Fruit fly (Drosophila melanogaster) whole organism, embryonic: ENCODE measurements around the gene CG6048.

Experiments used
- Asciz ChIP-seq: fragments of 200-800 bp; sonication (Bioruptor generic); optimal IDR thresholded peaks from 2 replicates; lab custom pipeline; 2017; ENCODE audit warnings: missing biosample characterization, mild to moderate bottlenecking, missing genetic modification characterization, missing genetic modification reagents
- BEAF-32 ChIP-seq: fragments of 200-800 bp; sonication (Bioruptor generic); optimal IDR thresholded peaks from 3 replicates; lab custom pipeline; 2017; ENCODE audit warnings: missing biosample characterization, missing genetic modification characterization, mild to moderate bottlenecking, moderate library complexity, missing genetic modification reagents
- Bgb ChIP-seq: fragments of 200-800 bp; sonication (Bioruptor generic); IDR thresholded peaks from 2 replicates; pipeline ENCODE4 v1.3.6; 2022; ENCODE audit warnings: missing biosample characterization, missing genetic modification characterization; ENCODE audit not compliant: partially characterized antibody
- BtbVII ChIP-seq: fragments of 200-800 bp; sonication (Bioruptor generic); optimal IDR thresholded peaks from 3 replicates; lab custom pipeline; 2017; ENCODE audit warnings: missing biosample characterization, mild to moderate bottlenecking, missing genetic modification characterization
- CG10543 ChIP-seq: fragments of 200-800 bp; sonication (Bioruptor generic); optimal IDR thresholded peaks from 3 replicates; lab custom pipeline; 2017; ENCODE audit warnings: missing biosample characterization, mild to moderate bottlenecking, missing genetic modification characterization, moderate library complexity
- CG11456 ChIP-seq: fragments of 200-800 bp; sonication (Bioruptor generic); IDR thresholded peaks from 3 replicates; pipeline ENCODE4 v1.3.6; 2022; ENCODE audit warnings: missing biosample characterization, missing genetic modification characterization
- CG13424 ChIP-seq: fragments of 200-800 bp; sonication (Bioruptor generic); optimal IDR thresholded peaks from 2 replicates; lab custom pipeline; 2019; ENCODE audit warnings: missing biosample characterization, mild to moderate bottlenecking, missing genetic modification characterization, moderate library complexity
- CG13894 ChIP-seq: fragments of 200-800 bp; sonication (Bioruptor generic); optimal IDR thresholded peaks from 3 replicates; lab custom pipeline; 2018; ENCODE audit warnings: missing biosample characterization, mild to moderate bottlenecking, missing genetic modification characterization, moderate library complexity
- CG14710 ChIP-seq: fragments of 200-800 bp; sonication (Bioruptor generic); optimal IDR thresholded peaks from 3 replicates; lab custom pipeline; 2019; ENCODE audit warnings: missing biosample characterization, mild to moderate bottlenecking, missing genetic modification characterization, moderate library complexity
- CG18262 ChIP-seq: fragments of 200-800 bp; optimal IDR thresholded peaks from 3 replicates; lab custom pipeline; 2019; ENCODE audit warnings: missing biosample characterization, mild to moderate bottlenecking, missing genetic modification characterization, moderate library complexity
- CG18619 ChIP-seq: fragments of 200-800 bp; sonication (Bioruptor generic); optimal IDR thresholded peaks from 3 replicates; lab custom pipeline; 2017; ENCODE audit warnings: missing biosample characterization, mild to moderate bottlenecking, missing genetic modification characterization
- CG31441 ChIP-seq: fragments of 200-800 bp; sonication (Bioruptor generic); IDR thresholded peaks from 2 replicates; pipeline ENCODE4 v1.3.6; 2022; ENCODE audit warnings: missing biosample characterization, missing genetic modification characterization
- CG3995 ChIP-seq: fragments of 200-800 bp; sonication (Bioruptor generic); optimal IDR thresholded peaks from 3 replicates; lab custom pipeline; 2016; ENCODE audit warnings: missing biosample characterization, missing genetic modification characterization
- CG42726 ChIP-seq: fragments of 200-800 bp; sonication (Bioruptor generic); IDR thresholded peaks from 2 replicates; pipeline ENCODE4 v1.3.6; 2022; ENCODE audit warnings: missing biosample characterization, missing genetic modification characterization; ENCODE audit not compliant: partially characterized antibody
- CG4820 ChIP-seq: fragments of 200-800 bp; sonication (Bioruptor generic); optimal IDR thresholded peaks from 3 replicates; lab custom pipeline; 2016; ENCODE audit warnings: missing biosample characterization, missing genetic modification characterization
- CG6654 ChIP-seq: fragments of 200-800 bp; sonication (Bioruptor generic); optimal IDR thresholded peaks from 2 replicates; lab custom pipeline; 2017; ENCODE audit warnings: missing biosample characterization, mild to moderate bottlenecking, missing genetic modification characterization
- CG6765 ChIP-seq: fragments of 200-800 bp; sonication (Bioruptor generic); optimal IDR thresholded peaks from 3 replicates; lab custom pipeline; 2017; ENCODE audit warnings: missing biosample characterization, mild to moderate bottlenecking, missing genetic modification characterization
- CG7928 ChIP-seq: fragments of 200-800 bp; sonication (Bioruptor generic); optimal IDR thresholded peaks from 2 replicates; lab custom pipeline; 2017; ENCODE audit warnings: missing biosample characterization, mild to moderate bottlenecking, missing genetic modification characterization
- CG7963 ChIP-seq: fragments of 200-800 bp; sonication (Bioruptor generic); IDR thresholded peaks from 3 replicates; pipeline ENCODE4 v1.3.6; 2022; ENCODE audit warnings: missing biosample characterization, missing genetic modification characterization; ENCODE audit not compliant: partially characterized antibody
- CG8478 ChIP-seq: fragments of >200 bp; optimal IDR thresholded peaks from 2 replicates; lab custom pipeline; 2018
- Dp ChIP-seq: fragments of 200-800 bp; sonication (Bioruptor generic); optimal IDR thresholded peaks from 2 replicates; lab custom pipeline; 2018; ENCODE audit warnings: missing biosample characterization, mild to moderate bottlenecking, missing genetic modification characterization, moderate library complexity
- Dref ChIP-seq: fragments of 200-800 bp; sonication (Bioruptor generic); IDR thresholded peaks from 2 replicates; pipeline ENCODE4 v1.3.6; 2022; ENCODE audit warnings: missing biosample characterization, missing genetic modification characterization
- Drgx ChIP-seq: fragments of 200-800 bp; sonication (Bioruptor generic); IDR thresholded peaks from 2 replicates; pipeline ENCODE4 v1.3.6; 2022; ENCODE audit warnings: missing biosample characterization, missing genetic modification characterization
- HLH4C ChIP-seq: fragments of 200-800 bp; sonication (Bioruptor generic); IDR thresholded peaks from 3 replicates; pipeline ENCODE4 v1.3.6; 2022; ENCODE audit warnings: missing biosample characterization, missing genetic modification characterization; ENCODE audit not compliant: partially characterized antibody
- Med ChIP-seq: fragments of 200-800 bp; sonication (Bioruptor generic); peaks from one replicate; lab custom pipeline; 2016; ENCODE audit warnings: missing biosample characterization, missing genetic modification characterization, mild to moderate bottlenecking, inconsistent platforms, moderate library complexity
- Opbp ChIP-seq: fragments of 200-800 bp; sonication (Bioruptor generic); IDR thresholded peaks from 3 replicates; pipeline ENCODE4 v1.3.6; 2022; ENCODE audit warnings: missing biosample characterization, missing genetic modification characterization; ENCODE audit not compliant: partially characterized antibody
- Scr ChIP-seq: fragments of 200-800 bp; sonication (Bioruptor generic); IDR thresholded peaks from 2 replicates; pipeline ENCODE4 v1.3.6; 2022; ENCODE audit warnings: missing biosample characterization, missing genetic modification characterization; ENCODE audit not compliant: partially characterized antibody
- amos ChIP-seq: fragments of 200-800 bp; sonication (Bioruptor generic); IDR thresholded peaks from 2 replicates; pipeline ENCODE4 v1.3.6; 2022; ENCODE audit warnings: missing biosample characterization, missing genetic modification characterization; ENCODE audit not compliant: partially characterized antibody
- aop ChIP-seq: fragments of 200-800 bp; sonication (Bioruptor generic); IDR thresholded peaks from 2 replicates; pipeline ENCODE4 v1.3.6; 2022; ENCODE audit warnings: missing biosample characterization, missing genetic modification characterization
- bbx ChIP-seq: fragments of 200-800 bp; sonication (Bioruptor generic); IDR thresholded peaks from 2 replicates; pipeline ENCODE4 v1.3.6; 2022; ENCODE audit warnings: missing biosample characterization, missing genetic modification characterization; ENCODE audit not compliant: partially characterized antibody
- cg ChIP-seq: fragments of 200-800 bp; sonication (Bioruptor generic); optimal IDR thresholded peaks from 3 replicates; lab custom pipeline; 2019; ENCODE audit warnings: missing biosample characterization, mild to moderate bottlenecking, missing genetic modification characterization, moderate library complexity
- dan ChIP-seq: fragments of 200-800 bp; sonication (Bioruptor generic); IDR thresholded peaks from 2 replicates; pipeline ENCODE4 v1.3.6; 2022; ENCODE audit warnings: missing biosample characterization, missing genetic modification characterization
- dmrt11E ChIP-seq: fragments of 200-800 bp; sonication (Bioruptor generic); optimal IDR thresholded peaks from 3 replicates; lab custom pipeline; 2018; ENCODE audit warnings: missing biosample characterization, mild to moderate bottlenecking, missing genetic modification characterization, moderate library complexity
- exex ChIP-seq: fragments of 200-800 bp; sonication (Bioruptor generic); optimal IDR thresholded peaks from 4 replicates; lab custom pipeline; 2018; ENCODE audit warnings: missing biosample characterization, mild to moderate bottlenecking, missing genetic modification characterization, moderate library complexity
- gcm2 ChIP-seq: fragments of 200-800 bp; sonication (Bioruptor generic); optimal IDR thresholded peaks from 2 replicates; lab custom pipeline; 2016; ENCODE audit warnings: missing biosample characterization, missing genetic modification characterization
- gem ChIP-seq: fragments of 200-800 bp; sonication (Bioruptor generic); optimal IDR thresholded peaks from 2 replicates; lab custom pipeline; 2019; ENCODE audit warnings: missing biosample characterization, mild to moderate bottlenecking, missing genetic modification characterization, moderate library complexity
- grau ChIP-seq: fragments of 200-800 bp; optimal IDR thresholded peaks from 3 replicates; lab custom pipeline; 2019; ENCODE audit warnings: missing biosample characterization, mild to moderate bottlenecking, missing genetic modification characterization, moderate library complexity
- hbn ChIP-seq: fragments of 200-800 bp; sonication (Bioruptor generic); IDR thresholded peaks from 2 replicates; pipeline ENCODE4 v1.3.6; 2022; ENCODE audit warnings: missing biosample characterization, missing genetic modification characterization; ENCODE audit not compliant: partially characterized antibody
- ind ChIP-seq: fragments of 200-800 bp; sonication (Bioruptor generic); optimal IDR thresholded peaks from 3 replicates; lab custom pipeline; 2016; ENCODE audit warnings: missing biosample characterization, missing genetic modification characterization
- jigr1 ChIP-seq: fragments of 200-800 bp; sonication (Bioruptor generic); IDR thresholded peaks from 3 replicates; pipeline ENCODE4 v1.3.6; 2022; ENCODE audit warnings: missing biosample characterization, missing genetic modification characterization
- klu ChIP-seq: fragments of 200-800 bp; sonication (Bioruptor generic); IDR thresholded peaks from 2 replicates; pipeline ENCODE4 v1.3.6; 2022; ENCODE audit warnings: missing biosample characterization, missing genetic modification characterization
- knrl ChIP-seq: fragments of 200-800 bp; sonication (Bioruptor generic); IDR thresholded peaks from 3 replicates; pipeline ENCODE4 v1.3.6; 2022; ENCODE audit warnings: missing biosample characterization, missing genetic modification characterization; ENCODE audit not compliant: partially characterized antibody
- luna ChIP-seq: fragments of 200-800 bp; sonication (Bioruptor generic); optimal IDR thresholded peaks from 2 replicates; lab custom pipeline; 2016; ENCODE audit warnings: missing biosample characterization, missing genetic modification characterization
- nerfin-2 ChIP-seq: fragments of 200-800 bp; sonication (Bioruptor generic); IDR thresholded peaks from 2 replicates; pipeline ENCODE4 v1.3.6; 2022; ENCODE audit warnings: missing biosample characterization, missing genetic modification characterization; ENCODE audit not compliant: partially characterized antibody
- pho ChIP-seq: fragments of 200-800 bp; sonication (Bioruptor generic); optimal IDR thresholded peaks from 2 replicates; lab custom pipeline; 2016; ENCODE audit warnings: missing biosample characterization, missing genetic modification characterization
- psq ChIP-seq: fragments of 200-800 bp; sonication (Bioruptor generic); optimal IDR thresholded peaks from 2 replicates; lab custom pipeline; 2017; ENCODE audit warnings: missing biosample characterization, missing genetic modification characterization
- pzg ChIP-seq: fragments of 200-800 bp; sonication (Bioruptor generic); optimal IDR thresholded peaks from 3 replicates; lab custom pipeline; 2018; ENCODE audit warnings: missing biosample characterization, mild to moderate bottlenecking, missing genetic modification characterization, moderate library complexity
- slbo ChIP-seq: fragments of 200-800 bp; sonication (Bioruptor generic); IDR thresholded peaks from 2 replicates; pipeline ENCODE4 v1.3.6; 2022; ENCODE audit warnings: missing biosample characterization, missing genetic modification characterization
- tna ChIP-seq: fragments of 200-800 bp; sonication (Bioruptor generic); IDR thresholded peaks from 2 replicates; pipeline ENCODE4 v1.3.6; 2022; ENCODE audit warnings: missing biosample characterization, missing genetic modification characterization; ENCODE audit not compliant: partially characterized antibody
- wdn ChIP-seq: fragments of 200-800 bp; sonication (Bioruptor generic); IDR thresholded peaks from 2 replicates; pipeline ENCODE4 v1.3.6; 2022; ENCODE audit warnings: missing biosample characterization, missing genetic modification characterization

Gene CG6048

dm6 chrX:5941824-5942223 lies 10.5 kb upstream of the CG6048 start (continued):
- TF ChIP-seq dmrt11E (tag; lab: Kevin White, UChicago) (no peak), CG13424 (no peak), aop (GFP tag; lab: Robert Waterston, UW) (no peak), amos (GFP tag; lab: Robert Waterston, UW) (peak; percentile 69), Med (no peak), ind (GFP tag; lab: Kevin White, UChicago) (no peak), BEAF-32 (GFP tag; lab: Kevin White, UChicago) (peak; percentile 65), CG11456 (GFP tag; lab: Robert Waterston, UW) (no peak), CG18619 (GFP tag; lab: Kevin White, UChicago) (no peak), gcm2 (GFP tag; lab: Kevin White, UChicago) (no peak), hbn (GFP tag; lab: Robert Waterston, UW) (peak; percentile 56), dan (GFP tag; lab: Robert Waterston, UW) (no peak), CG4820 (no peak), CG7928 (GFP tag; lab: Kevin White, UChicago) (no peak), pzg (GFP tag; lab: Kevin White, UChicago) (peak; percentile 27), gem (no peak), CG10543 (GFP tag; lab: Kevin White, UChicago) (no peak), Opbp (peak; percentile 80; the same call in 2 of the 3 replicates), Bgb (GFP tag; lab: Robert Waterston, UW) (peak; percentile 68), wdn (GFP tag; lab: Robert Waterston, UW) (no peak), CG13894 (tag; lab: Kevin White, UChicago) (no peak), tna (GFP tag; lab: Robert Waterston, UW) (peak; percentile 34; the same call in 1 of the 2 replicates), jigr1 (no peak), psq (GFP tag; lab: Kevin White, UChicago) (no peak), klu (no peak), Drgx (GFP tag; lab: Robert Waterston, UW) (no peak), slbo (GFP tag; lab: Robert Waterston, UW) (peak; percentile 26; the same call in 1 of the 2 replicates), CG7963 (GFP tag; lab: Robert Waterston, UW) (peak; percentile 55; the same call in 2 of the 3 replicates), CG6765 (GFP tag; lab: Kevin White, UChicago) (no peak), knrl (peak; percentile 51; the same call in 2 of the 3 replicates), CG18262 (no peak), Asciz (GFP tag; lab: Kevin White, UChicago) (no peak), CG6654 (GFP tag; lab: Kevin White, UChicago) (no peak), Dp (peak; percentile 69), HLH4C (peak; percentile 57), Scr (GFP tag; lab: Robert Waterston, UW) (peak; percentile 70), grau (tag; lab: Kevin White, UChicago) (no peak), exex (tag; lab: Kevin White, UChicago) (no peak), luna (GFP tag; lab: Kevin White, UChicago) (no peak), pho (GFP tag; lab: Kevin White, UChicago) (no peak), CG31441 (GFP tag; lab: Robert Waterston, UW) (no peak), CG42726 (GFP tag; lab: Robert Waterston, UW) (peak; percentile 23; the same call in 1 of the 2 replicates), Dref (GFP tag; lab: Robert Waterston, UW) (peak; percentile 75), BtbVII (GFP tag; lab: Kevin White, UChicago) (no peak), CG3995 (GFP tag; lab: Kevin White, UChicago) (peak; percentile 1), CG8478 (lab: Kevin White, UChicago) (no peak), CG14710 (tag; lab: Kevin White, UChicago) (no peak), cg (GFP tag; lab: Kevin White, UChicago) (no peak), bbx (GFP tag; lab: Robert Waterston, UW) (peak; percentile 76), nerfin-2 (0 out of 2 replicates have a peak, but pooled peaks have one; percentile 32)
